Worm (Caenorhabditis elegans) whole organism, L4/young adult: ENCODE data around the gene ppgn-1.

Experiments
- W03F9.2 ChIP-seq: fragments of 150-350 bp; optimal IDR thresholded peaks from 2 replicates; lab custom pipeline; 2014; ENCODE audit warnings: missing biosample characterization, missing genetic modification characterization
- dao-5 ChIP-seq: sonication (generic microtip); optimal IDR thresholded peaks from 2 replicates; lab custom pipeline; 2016; ENCODE audit warnings: missing genotype, missing genetic modification characterization, moderate library complexity, missing compliant biosample characterization
- him-1 ChIP-seq: sonication (generic microtip); optimal IDR thresholded peaks from 2 replicates; lab custom pipeline; 2016; ENCODE audit warnings: missing genotype, missing genetic modification reagents, missing genetic modification characterization, missing compliant biosample characterization

DNA sequence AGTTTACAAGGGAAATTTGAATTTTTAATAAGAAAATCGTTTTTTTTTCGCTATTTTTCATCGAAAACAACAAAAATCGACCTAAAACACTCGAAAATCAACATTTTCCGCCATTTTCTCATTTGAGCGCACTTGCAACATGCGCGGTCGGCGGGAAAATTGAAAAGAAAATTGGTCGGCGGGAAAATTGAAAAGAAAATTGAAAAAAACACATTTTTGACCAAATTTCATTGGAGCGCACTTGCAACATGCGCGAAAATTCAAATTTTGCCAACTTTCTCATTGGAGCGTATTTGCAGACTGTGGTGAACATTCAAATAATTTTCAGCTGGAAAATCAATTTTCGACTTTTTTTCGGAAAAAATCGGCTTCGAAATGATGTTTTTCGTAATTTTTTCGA lies 37.2 kb downstream of the ppgn-1 start:
- TF ChIP-seq W03F9.2 (tag; lab: Kevin White, UChicago): no peak
- TF ChIP-seq dao-5 (tag; lab: Kevin White, UChicago): no peak
- no peak for TF ChIP-seq him-1
